Fruit fly (Drosophila melanogaster) whole organism, wandering third instar larva: Measurements from ENCODE around the gene CdGAPr.

Experiments used
- Dif ChIP-seq: fragments of 200-275, 200-300 bp; sonication (Bioruptor generic); optimal IDR thresholded peaks from 2 replicates; lab custom pipeline; 2018; ENCODE audit warnings: missing biosample characterization, missing genetic modification characterization; ENCODE audit not compliant: partially characterized antibody
- Hr78 ChIP-seq: fragments of >200 bp; optimal IDR thresholded peaks from 2 replicates; lab custom pipeline; 2017; ENCODE audit warnings: missing biosample characterization, missing genetic modification characterization
- brk ChIP-seq: fragments of 200-800 bp; sonication (Bioruptor generic); optimal IDR thresholded peaks from 2 replicates; lab custom pipeline; 2016; ENCODE audit warnings: missing biosample characterization, mild to moderate bottlenecking, missing genetic modification characterization
- tai ChIP-seq: sonication (Bioruptor generic); optimal IDR thresholded peaks from 2 replicates; lab custom pipeline; 2016; ENCODE audit warnings: missing biosample characterization, missing genetic modification characterization

DNA sequence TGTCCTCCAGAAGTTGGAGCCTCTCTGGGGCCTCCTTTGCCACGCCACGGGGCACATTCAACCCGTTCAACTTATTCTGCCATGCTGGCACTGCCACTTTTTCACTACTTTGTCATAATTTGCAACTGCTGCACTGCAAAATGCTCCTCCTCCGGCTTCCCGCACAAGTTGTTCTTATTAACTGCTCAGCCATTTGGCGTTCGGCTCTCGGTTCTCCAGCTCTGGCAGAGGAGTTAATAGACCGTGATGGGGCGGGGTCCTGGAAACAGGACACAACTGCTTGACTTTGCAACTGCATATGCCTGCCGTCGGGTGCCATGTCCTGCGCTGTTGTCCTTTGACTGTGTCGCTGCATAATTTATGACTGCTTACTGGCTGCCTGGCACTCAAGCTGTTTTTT is 13.3 kb upstream of the CdGAPr start:
- TF ChIP-seq tai (GFP tag; lab: Kevin White, UChicago) (no peak), brk (GFP tag; lab: Kevin White, UChicago) (no peak), Hr78 (GFP tag; lab: Kevin White, UChicago) (no peak), Dif (GFP tag; lab: Kevin White, UChicago) (no peak)
